Fruit fly (Drosophila melanogaster) whole organism, pupa: Measurements from ENCODE around the gene RtcB.

Experiments used
- CG12605 ChIP-seq: fragments of 200-800 bp; sonication (Bioruptor generic); IDR thresholded peaks from 2 replicates; pipeline ENCODE4 v1.3.6; 2022; ENCODE audit warnings: missing biosample characterization, missing genetic modification characterization
- CG14655 ChIP-seq: fragments of 200-800 bp; sonication (Bioruptor generic); optimal IDR thresholded peaks from 3 replicates; lab custom pipeline; 2017; ENCODE audit warnings: mild to moderate bottlenecking, missing biosample characterization, missing genetic modification reagents, missing genetic modification characterization
- CG15710 ChIP-seq: fragments of 200-800 bp; sonication (Bioruptor generic); optimal IDR thresholded peaks from 2 replicates; lab custom pipeline; 2018; ENCODE audit warnings: missing biosample characterization, mild to moderate bottlenecking, missing genetic modification characterization, moderate library complexity
- CG4496 ChIP-seq: fragments of 200-800 bp; sonication (Bioruptor generic); IDR thresholded peaks from 3 replicates; pipeline ENCODE4 v1.3.6; 2022; ENCODE audit warnings: missing biosample characterization, missing genetic modification characterization
- CG8301 ChIP-seq: fragments of 200-800 bp; sonication (Bioruptor generic); optimal IDR thresholded peaks from 2 replicates; lab custom pipeline; 2018; ENCODE audit warnings: missing biosample characterization, mild to moderate bottlenecking, missing genetic modification characterization
- EcR ChIP-seq: fragments of 200-800 bp; sonication (Bioruptor generic); optimal IDR thresholded peaks from 3 replicates; lab custom pipeline; 2019; ENCODE audit warnings: missing biosample characterization, missing genetic modification characterization, mild to moderate bottlenecking, moderate library complexity, missing genetic modification reagents
- rn ChIP-seq: fragments of 200-800 bp; sonication (Bioruptor generic); IDR thresholded peaks from 2 replicates; pipeline ENCODE4 v1.3.6; 2022; ENCODE audit warnings: missing biosample characterization, missing genetic modification characterization

- TF ChIP-seq CG12605 (GFP tag; lab: Robert Waterston, UW) (no peak), rn (no peak), CG14655 (GFP tag; lab: Kevin White, UChicago) (no peak), EcR (GFP tag; lab: Kevin White, UChicago) (no peak), CG15710 (tag; lab: Kevin White, UChicago) (no peak), CG4496 (GFP tag; lab: Robert Waterston, UW) (no peak), CG8301 (tag; lab: Kevin White, UChicago) (no peak)
Measured at dm6 chr2L:19415859-19416258, 14.6 kb upstream of the RtcB start.
